Worm (Caenorhabditis elegans) whole organism, L2 larva: Measurements from ENCODE around the gene B0244.5.

Experiments used
- F13H6.1 ChIP-seq: sonication (generic microtip); optimal IDR thresholded peaks from 2 replicates; lab custom pipeline; 2016; ENCODE audit warnings: missing genetic modification characterization, missing compliant biosample characterization
- R02D3.7 ChIP-seq: fragments of 150-350 bp; optimal IDR thresholded peaks from 2 replicates; lab custom pipeline; 2014; ENCODE audit warnings: missing biosample characterization, missing genetic modification characterization
- ZK546.5 ChIP-seq: sonication (generic microtip); optimal IDR thresholded peaks from 2 replicates; lab custom pipeline; 2017; ENCODE audit warnings: missing biosample characterization, missing genetic modification characterization
- alr-1 ChIP-seq: fragments of 150-350 bp; optimal IDR thresholded peaks from 2 replicates; lab custom pipeline; 2014; ENCODE audit warnings: missing biosample characterization, missing genetic modification characterization
- aly-2 ChIP-seq: fragments of 150-350 bp; optimal IDR thresholded peaks from 2 replicates; lab custom pipeline; 2014; ENCODE audit warnings: missing biosample characterization, missing genetic modification characterization
- ama-1 ChIP-seq: fragments of 150-350 bp; optimal IDR thresholded peaks from 2 replicates; lab custom pipeline; 2018; ENCODE audit warnings: inconsistent platforms
- blmp-1 ChIP-seq: sonication (generic microtip); optimal IDR thresholded peaks from 2 replicates; lab custom pipeline; 2017; ENCODE audit warnings: missing genetic modification characterization, mild to moderate bottlenecking, missing compliant biosample characterization, antibody characterized with exemption, moderate library complexity; ENCODE audit not compliant: insufficient read depth
- ceh-16 ChIP-seq: fragments of 150-350 bp; optimal IDR thresholded peaks from 2 replicates; lab custom pipeline; 2014; ENCODE audit warnings: missing biosample characterization, missing genetic modification characterization
- ceh-82 ChIP-seq: fragments of 150-350 bp; optimal IDR thresholded peaks from 2 replicates; lab custom pipeline; 2014; ENCODE audit warnings: missing biosample characterization, missing genetic modification characterization
- crh-2 ChIP-seq: sonication (generic microtip); optimal IDR thresholded peaks from 2 replicates; lab custom pipeline; 2017; ENCODE audit warnings: missing biosample characterization, missing genetic modification characterization
- dmd-4 ChIP-seq: sonication (generic microtip); optimal IDR thresholded peaks from 2 replicates; lab custom pipeline; 2017; ENCODE audit warnings: missing biosample characterization, missing genetic modification characterization
- egl-27 ChIP-seq: sonication (generic microtip); optimal IDR thresholded peaks from 3 replicates; lab custom pipeline; 2017; ENCODE audit warnings: missing biosample characterization, missing genetic modification reagents, missing genetic modification characterization
- elt-1 ChIP-seq: fragments of 150-350 bp; optimal IDR thresholded peaks from 2 replicates; lab custom pipeline; 2014; ENCODE audit warnings: missing biosample characterization, missing genetic modification characterization
- fos-1 ChIP-seq: fragments of 150-350 bp; optimal IDR thresholded peaks from 2 replicates; lab custom pipeline; 2014; ENCODE audit warnings: missing biosample characterization, missing genetic modification characterization
- gmeb-1 ChIP-seq: fragments of 150-350 bp; optimal IDR thresholded peaks from 2 replicates; lab custom pipeline; 2014; ENCODE audit warnings: missing biosample characterization, missing genetic modification characterization
- lin-13 ChIP-seq: fragments of 150-350 bp; optimal IDR thresholded peaks from 2 replicates; lab custom pipeline; 2014; ENCODE audit warnings: missing biosample characterization, missing genetic modification reagents, missing genetic modification characterization
- lin-39 ChIP-seq: fragments of 150-350 bp; optimal IDR thresholded peaks from 2 replicates; lab custom pipeline; 2014; ENCODE audit warnings: missing biosample characterization, missing genetic modification reagents, missing genetic modification characterization
- mab-5 ChIP-seq: fragments of 150-350 bp; optimal IDR thresholded peaks from 2 replicates; lab custom pipeline; 2014; ENCODE audit warnings: missing biosample characterization, missing genetic modification characterization
- mbf-1 ChIP-seq: sonication (generic microtip); optimal IDR thresholded peaks from 2 replicates; lab custom pipeline; 2017; ENCODE audit warnings: missing biosample characterization, missing genetic modification characterization
- mdl-1 ChIP-seq, 2 experiments: fragments of 150-350 bp in 1 of 2; sonication (generic microtip) in 1 of 2; optimal IDR thresholded peaks; 2 replicates each; lab custom pipeline; 2017; ENCODE audit warnings: missing biosample characterization in 2 of 2, missing genetic modification characterization in 2 of 2
- nhr-10 ChIP-seq: sonication (generic microtip); optimal IDR thresholded peaks from 2 replicates; lab custom pipeline; 2017; ENCODE audit warnings: missing biosample characterization, missing genetic modification characterization
- nhr-12 ChIP-seq: fragments of 150-350 bp; optimal IDR thresholded peaks from 2 replicates; lab custom pipeline; 2014; ENCODE audit warnings: missing biosample characterization, missing genetic modification characterization
- nhr-129 ChIP-seq: fragments of 150-350 bp; optimal IDR thresholded peaks from 2 replicates; lab custom pipeline; 2014; ENCODE audit warnings: missing biosample characterization, missing genetic modification characterization
- nhr-21 ChIP-seq: fragments of 150-350 bp; optimal IDR thresholded peaks from 2 replicates; lab custom pipeline; 2014; ENCODE audit warnings: missing biosample characterization, missing genetic modification characterization
- nhr-23 ChIP-seq: fragments of 150-350 bp; optimal IDR thresholded peaks from 2 replicates; lab custom pipeline; 2014; ENCODE audit warnings: missing biosample characterization, missing genetic modification reagents, missing genetic modification characterization
- nhr-237 ChIP-seq: fragments of 150-350 bp; optimal IDR thresholded peaks from 2 replicates; lab custom pipeline; 2014; ENCODE audit warnings: missing biosample characterization, missing genetic modification characterization
- nhr-6 ChIP-seq: fragments of 150-350 bp; optimal IDR thresholded peaks from 2 replicates; lab custom pipeline; 2014; ENCODE audit warnings: missing biosample characterization, missing genetic modification characterization
- nhr-77 ChIP-seq: fragments of 150-350 bp; optimal IDR thresholded peaks from 2 replicates; lab custom pipeline; 2014; ENCODE audit warnings: missing biosample characterization, missing genetic modification characterization
- peb-1 ChIP-seq: fragments of 150-350 bp; optimal IDR thresholded peaks from 2 replicates; lab custom pipeline; 2014; ENCODE audit warnings: missing biosample characterization, missing genetic modification characterization
- sem-4 ChIP-seq: fragments of 150-350 bp; optimal IDR thresholded peaks from 2 replicates; lab custom pipeline; 2014; ENCODE audit warnings: missing biosample characterization, missing genetic modification reagents, missing genetic modification characterization
- sma-3 ChIP-seq: sonication (generic microtip); optimal IDR thresholded peaks from 2 replicates; lab custom pipeline; 2016; ENCODE audit warnings: missing genetic modification reagents, missing genetic modification characterization, missing compliant biosample characterization
- sma-9 ChIP-seq, 2 experiments: fragments of 150-350 bp in 1 of 2; sonication (generic microtip) in 1 of 2; optimal IDR thresholded peaks; 2 replicates each; lab custom pipeline; 2014 to 2016; ENCODE audit warnings: missing genetic modification characterization in 2 of 2, mild to moderate bottlenecking in 1 of 2, missing biosample characterization in 1 of 2, missing compliant biosample characterization in 1 of 2, missing genetic modification reagents in 1 of 2, moderate library complexity in 1 of 2
- unc-39 ChIP-seq: fragments of 150-350 bp; optimal IDR thresholded peaks from 2 replicates; lab custom pipeline; 2014; ENCODE audit warnings: missing biosample characterization, missing genetic modification characterization
- unc-55 ChIP-seq: fragments of 150-350 bp; sonication (generic microtip); optimal IDR thresholded peaks from 3 replicates; lab custom pipeline; 2014; ENCODE audit warnings: missing biosample characterization, missing genetic modification reagents, missing genetic modification characterization
- unc-62 ChIP-seq: fragments of 150-350 bp; optimal IDR thresholded peaks from 2 replicates; lab custom pipeline; 2014; ENCODE audit warnings: missing biosample characterization, missing genetic modification reagents, missing genetic modification characterization
- zag-1 ChIP-seq: fragments of 150-350 bp; optimal IDR thresholded peaks from 2 replicates; lab custom pipeline; 2014; ENCODE audit warnings: missing biosample characterization, missing genetic modification characterization
- ztf-1 ChIP-seq: fragments of 200-800 bp; sonication (Bioruptor generic); conservative IDR thresholded peaks from 2 replicates; pipeline ENCODE4 v1.3.6; 2022; ENCODE audit warnings: missing genetic modification characterization, missing compliant biosample characterization
- ztf-11 ChIP-seq: sonication (generic microtip); optimal IDR thresholded peaks from 2 replicates; lab custom pipeline; 2017; ENCODE audit warnings: missing biosample characterization, missing genetic modification characterization
- ztf-4 ChIP-seq: fragments of 150-350 bp; optimal IDR thresholded peaks from 2 replicates; lab custom pipeline; 2014; ENCODE audit warnings: missing biosample characterization, missing genetic modification characterization

The B0244.5 gene

DNA sequence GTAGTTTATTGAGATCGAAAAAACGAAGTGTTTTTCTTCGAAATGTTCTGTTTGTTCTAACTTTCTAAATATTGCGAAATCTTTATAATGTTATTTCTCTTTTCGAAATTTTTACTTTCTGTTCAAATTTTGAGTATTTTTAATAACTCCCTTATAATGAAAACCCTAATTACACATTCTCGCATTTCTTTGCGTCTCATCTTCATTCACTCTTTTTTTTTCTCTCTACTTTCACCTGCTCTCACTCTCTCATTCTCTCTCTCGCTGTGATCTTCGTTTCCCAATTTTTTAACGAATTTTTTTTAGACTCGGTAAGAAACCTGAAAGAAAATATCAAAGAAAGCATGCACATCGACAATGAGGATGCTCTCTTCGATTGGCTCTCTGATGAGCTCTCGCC is 33.4 kb upstream of the B0244.5 start, which contains the start of gene rbm-26:
Gene rbm-26, plus strand, starts transcription at position 301 of the 400 bp plus-strand sequence.
- peak; percentile 24 for TF ChIP-seq unc-55
- no peak for TF ChIP-seq peb-1 (tag; lab: Kevin White, UChicago)

DNA sequence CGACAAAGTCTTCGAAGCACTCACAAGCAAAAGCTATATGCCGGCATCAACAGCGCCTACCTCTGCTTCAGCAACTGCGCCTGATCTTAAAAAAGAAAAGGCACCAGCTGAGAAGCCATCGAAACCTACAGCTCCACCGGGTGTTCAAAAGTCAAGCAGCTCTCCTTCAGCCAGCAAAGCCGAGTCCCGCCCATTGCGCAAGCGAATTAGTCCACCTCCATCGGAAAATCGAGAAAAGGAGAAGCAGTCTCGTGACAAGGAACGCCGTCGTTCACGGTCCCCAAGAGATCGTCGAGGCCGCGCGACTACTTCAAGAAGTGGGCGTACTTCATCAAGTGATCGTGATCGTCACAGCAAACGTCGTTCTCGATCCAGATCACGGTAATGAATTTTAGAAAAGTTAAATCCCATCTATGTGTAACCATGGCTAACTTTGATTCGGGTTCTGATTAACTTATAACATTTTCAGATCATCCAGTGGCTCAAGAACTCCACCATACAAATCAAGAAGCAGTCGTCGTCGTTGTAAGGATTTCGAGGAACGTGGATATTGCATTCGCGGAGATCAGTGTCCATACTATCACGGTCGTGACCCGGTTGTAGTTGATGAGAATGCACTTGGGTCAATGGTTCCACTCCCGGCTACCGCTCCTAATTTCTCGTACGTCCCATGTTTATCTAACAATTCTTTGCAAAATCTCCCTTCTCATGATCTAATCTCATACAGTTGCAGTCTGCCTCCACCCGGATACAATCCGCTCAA is 32.6 kb upstream of the B0244.5 start:
- TF ChIP-seq ceh-82 (tag; lab: Kevin White, UChicago) (no peak), F13H6.1 (tag; lab: Kevin White, UChicago) (no peak), unc-55 (no peak)
- TF ChIP-seq, all 48 proteins: peak for 0

DNA sequence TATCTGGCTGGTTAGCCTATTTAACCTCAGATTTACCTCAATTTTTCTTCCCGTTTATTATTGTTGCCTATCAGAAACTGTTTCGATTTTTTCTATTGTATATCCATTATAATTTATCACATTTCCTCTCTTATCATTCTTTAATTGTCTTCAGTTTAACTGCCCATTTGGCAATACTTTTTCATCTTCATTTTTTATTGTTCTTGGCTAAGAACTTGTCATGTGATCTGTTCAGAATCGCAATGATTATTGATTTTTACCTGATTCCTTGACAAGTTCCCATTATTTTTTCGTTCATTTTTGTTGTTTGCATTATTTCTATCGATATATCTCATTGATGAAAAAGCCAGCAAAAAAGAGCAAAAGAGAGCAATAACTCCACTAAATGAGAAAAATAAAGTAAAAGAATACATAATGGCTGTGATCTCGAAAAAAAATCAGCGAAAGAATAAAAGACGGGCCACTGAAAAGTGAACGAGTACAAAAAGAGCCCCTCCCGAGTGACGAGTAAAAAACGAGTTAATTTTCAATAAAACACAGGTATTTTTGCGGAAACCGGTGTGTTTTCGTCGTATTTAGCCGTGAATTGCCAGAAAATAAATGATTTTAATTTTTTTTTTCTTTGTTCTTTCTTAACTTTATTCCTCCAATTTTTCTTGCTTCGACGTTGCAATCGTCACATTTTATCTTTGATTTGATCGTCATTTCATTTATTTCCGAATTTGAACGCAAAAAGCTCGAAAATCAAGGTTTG is 30.3 kb upstream of the B0244.5 start, which contains the start of gene arf-1:
Gene arf-1, plus strand, starts transcription at position 657 of the 754 bp plus-strand sequence.
- TF ChIP-seq zag-1 (no peak), dmd-4 (tag; lab: Kevin White, UChicago) (no peak), ceh-16 (tag; lab: Kevin White, UChicago) (no peak), sma-9 (GFP tag; optimal IDR thresholded peaks at IDR 0.05; lab: Kevin White, UChicago) (no peak), sma-9 (tag; optimal IDR thresholded peaks at IDR 0.05; lab: Kevin White, UChicago) (no peak), nhr-21 (tag; lab: Kevin White, UChicago) (no peak), ztf-4 (tag; lab: Kevin White, UChicago) (no peak), lin-13 (GFP tag; lab: Kevin White, UChicago) (no peak), ZK546.5 (no peak), mdl-1 (tag; optimal IDR thresholded peaks at IDR 0.05; lab: Kevin White, UChicago) (no peak), nhr-77 (no peak), nhr-237 (tag; lab: Kevin White, UChicago) (no peak), nhr-12 (no peak), unc-55 (no peak), gmeb-1 (tag; lab: Kevin White, UChicago) (no peak), ztf-1 (GFP tag; lab: Robert Waterston, UW) (no peak)

DNA sequence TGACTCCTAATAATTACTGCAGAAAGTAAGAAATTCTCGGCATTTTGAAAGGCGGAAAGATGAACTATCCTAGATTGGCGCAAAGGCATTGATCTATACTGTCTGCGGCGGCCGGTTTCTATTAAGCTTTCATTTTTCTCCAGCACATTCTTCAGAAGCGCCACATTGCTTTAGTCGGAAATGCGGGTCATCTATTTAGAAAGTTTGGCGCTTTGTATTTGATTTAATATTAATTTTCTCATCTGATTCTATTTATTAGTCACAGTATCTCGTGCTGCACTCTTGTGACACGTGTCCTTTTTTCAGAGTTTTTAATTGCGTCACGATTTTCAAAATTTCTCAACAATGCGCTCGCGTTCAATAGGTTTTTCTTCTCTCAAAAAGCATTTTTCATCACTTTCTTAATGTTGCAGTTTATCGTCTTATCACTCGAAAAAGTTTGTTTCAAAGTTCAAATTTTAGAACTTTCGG is 29.7 kb upstream of the B0244.5 start:
- TF ChIP-seq nhr-6 (tag; lab: Kevin White, UChicago) (peak; percentile 16), sma-9 (GFP tag; optimal IDR thresholded peaks at IDR 0.05; lab: Kevin White, UChicago) (peak; percentile 2), sma-9 (tag; optimal IDR thresholded peaks at IDR 0.05; lab: Kevin White, UChicago) (no peak), lin-39 (tag; lab: Kevin White, UChicago) (no peak), fos-1 (tag; lab: Kevin White, UChicago) (no peak)
- TF ChIP-seq, all 48 proteins: peak for 2

DNA sequence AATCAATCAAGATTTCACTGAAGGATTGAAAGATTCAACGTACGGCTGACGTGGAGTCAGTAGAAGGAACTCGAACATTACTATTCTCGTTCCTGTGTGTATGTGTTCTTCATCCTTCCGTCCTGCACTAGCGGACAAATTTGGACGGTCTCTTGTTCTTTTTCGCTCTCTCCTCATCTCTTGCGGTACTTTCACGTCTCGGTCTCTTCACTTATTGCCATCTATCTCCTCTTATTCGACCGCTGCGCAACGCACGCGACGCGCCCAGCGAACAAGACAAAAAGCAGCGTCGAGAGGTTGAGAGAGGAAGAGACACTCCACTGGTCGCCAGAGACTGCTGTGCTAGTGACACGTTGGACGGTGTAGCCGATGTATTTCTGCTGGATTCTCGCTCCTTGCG is 29.2 kb upstream of the B0244.5 start:
- TF ChIP-seq lin-39 (tag; lab: Kevin White, UChicago) (no peak), nhr-77 (no peak), ama-1 (lab: Kevin White, UChicago) (no peak), crh-2 (tag; lab: Kevin White, UChicago) (peak; percentile 51), sma-3 (GFP tag; lab: Kevin White, UChicago) (peak; percentile 34), unc-39 (no peak), dmd-4 (tag; lab: Kevin White, UChicago) (no peak), peb-1 (tag; lab: Kevin White, UChicago) (no peak), nhr-10 (tag; lab: Kevin White, UChicago) (no peak), sem-4 (peak; percentile 62), ztf-11 (no peak), mab-5 (no peak), ztf-1 (GFP tag; lab: Robert Waterston, UW) (no peak), aly-2 (tag; lab: Kevin White, UChicago) (no peak), elt-1 (tag; lab: Kevin White, UChicago) (no peak), nhr-12 (no peak), R02D3.7 (tag; lab: Kevin White, UChicago) (no peak), egl-27 (peak; percentile 26), ceh-16 (tag; lab: Kevin White, UChicago) (no peak), gmeb-1 (tag; lab: Kevin White, UChicago) (no peak), unc-55 (peak; percentile 83), F13H6.1 (tag; lab: Kevin White, UChicago) (peak; percentile 75), nhr-6 (tag; lab: Kevin White, UChicago) (no peak), unc-62 (GFP tag; lab: Kevin White, UChicago) (no peak), ztf-4 (tag; lab: Kevin White, UChicago) (peak; percentile 7), mbf-1 (tag; lab: Kevin White, UChicago) (no peak), ceh-82 (tag; lab: Kevin White, UChicago) (no peak), nhr-23 (tag; lab: Kevin White, UChicago) (no peak), mdl-1 (tag; optimal IDR thresholded peaks at IDR 0.05; lab: Kevin White, UChicago) (peak; percentile 63 to 68), sma-9 (GFP tag; optimal IDR thresholded peaks at IDR 0.05; lab: Kevin White, UChicago) (no peak), sma-9 (tag; optimal IDR thresholded peaks at IDR 0.05; lab: Kevin White, UChicago) (no peak), blmp-1 (peak; percentile 24), nhr-21 (tag; lab: Kevin White, UChicago) (peak; percentile 73), nhr-129 (peak; percentile 88), alr-1 (tag; lab: Kevin White, UChicago) (no peak), zag-1 (no peak)
